Worm (Caenorhabditis elegans) whole organism, L3 larva: ENCODE results near the gene W04H10.5.
A peak's percentile ranks its signal among the peaks of the same experiment; 100 is the strongest.
"Not testable (repeated sequence)": the region's sequence is repeated elsewhere in the genome, so short reads cannot be mapped to it uniquely, and the experiment has no call there.

Experiments
- ZK546.5 ChIP-seq: sonication (generic microtip); optimal IDR thresholded peaks from 2 replicates; lab custom pipeline; 2017; ENCODE audit warnings: missing biosample characterization, missing genetic modification characterization
- aly-2 ChIP-seq: fragments of 150-350 bp; optimal IDR thresholded peaks from 2 replicates; lab custom pipeline; 2014; ENCODE audit warnings: missing biosample characterization, missing genetic modification characterization
- ama-1 ChIP-seq: fragments of 150-350 bp; optimal IDR thresholded peaks from 2 replicates; lab custom pipeline; 2018
- ceh-28 ChIP-seq: fragments of 150-350 bp; optimal IDR thresholded peaks from 2 replicates; lab custom pipeline; 2014; ENCODE audit warnings: missing biosample characterization, missing genetic modification reagents, missing genetic modification characterization
- ceh-9 ChIP-seq: sonication (generic microtip); optimal IDR thresholded peaks from 2 replicates; lab custom pipeline; 2018; ENCODE audit warnings: missing biosample characterization, missing genetic modification characterization
- daf-12 ChIP-seq: fragments of 150-350 bp; optimal IDR thresholded peaks from 2 replicates; lab custom pipeline; 2014; ENCODE audit warnings: missing biosample characterization, missing genetic modification reagents, missing genetic modification characterization
- egl-27 ChIP-seq: sonication (generic microtip); optimal IDR thresholded peaks from 4 replicates; lab custom pipeline; 2017; ENCODE audit warnings: missing biosample characterization, missing genetic modification reagents, missing genetic modification characterization
- egl-5 ChIP-seq: fragments of 150-350 bp; optimal IDR thresholded peaks from 2 replicates; lab custom pipeline; 2017; ENCODE audit warnings: missing biosample characterization, missing genetic modification reagents, missing genetic modification characterization, inconsistent platforms
- elt-2 ChIP-seq: sonication (generic microtip); optimal IDR thresholded peaks from 2 replicates; lab custom pipeline; 2016; ENCODE audit warnings: missing genetic modification reagents, mild to moderate bottlenecking, missing genetic modification characterization, missing compliant biosample characterization
- elt-3 ChIP-seq, 3 experiments: fragments of 150-350 bp in 1 of 3; sonication (generic microtip) in 2 of 3; optimal IDR thresholded peaks; 2 replicates in 2 of 3; 4 replicates in 1 of 3; lab custom pipeline; 2014 to 2017; ENCODE audit warnings: missing biosample characterization in 3 of 3, missing genetic modification characterization in 3 of 3
- eor-1 ChIP-seq, 2 experiments: fragments of 150-350 bp; optimal IDR thresholded peaks; 2 replicates each; lab custom pipeline; 2014 to 2018; ENCODE audit warnings: missing biosample characterization in 2 of 2, missing genetic modification characterization in 2 of 2
- fkh-2 ChIP-seq: fragments of 150-350 bp; optimal IDR thresholded peaks from 2 replicates; lab custom pipeline; 2014; ENCODE audit warnings: missing biosample characterization, missing genetic modification reagents, missing genetic modification characterization
- fos-1 ChIP-seq: fragments of 150-350 bp; optimal IDR thresholded peaks from 2 replicates; lab custom pipeline; 2014; ENCODE audit warnings: missing biosample characterization, missing genetic modification characterization
- hmg-11 ChIP-seq: sonication (generic microtip); optimal IDR thresholded peaks from 2 replicates; lab custom pipeline; 2016; ENCODE audit warnings: missing genetic modification characterization, missing compliant biosample characterization
- jun-1 ChIP-seq: fragments of 150-350 bp; optimal IDR thresholded peaks from 2 replicates; lab custom pipeline; 2014; ENCODE audit warnings: missing biosample characterization, missing genetic modification reagents, missing genetic modification characterization
- lin-15B ChIP-seq: fragments of 150-350 bp; optimal IDR thresholded peaks from 2 replicates; lab custom pipeline; 2014; ENCODE audit warnings: missing biosample characterization, missing genetic modification characterization
- lin-39 ChIP-seq: fragments of 150-350 bp; optimal IDR thresholded peaks from 2 replicates; lab custom pipeline; 2018; ENCODE audit warnings: missing biosample characterization, missing genetic modification reagents, missing genetic modification characterization
- mdl-1 ChIP-seq: fragments of 150-350 bp; optimal IDR thresholded peaks from 2 replicates; lab custom pipeline; 2014; ENCODE audit warnings: missing biosample characterization, missing genetic modification characterization
- nfya-1 ChIP-seq: sonication (generic microtip); optimal IDR thresholded peaks from 2 replicates; lab custom pipeline; 2017; ENCODE audit warnings: missing genetic modification characterization, mild to moderate bottlenecking, missing compliant biosample characterization, antibody characterized with exemption, moderate library complexity; ENCODE audit not compliant: insufficient read depth
- nhr-11 ChIP-seq: fragments of 150-350 bp; optimal IDR thresholded peaks from 2 replicates; lab custom pipeline; 2014; ENCODE audit warnings: missing biosample characterization, missing genetic modification characterization
- nhr-23 ChIP-seq: fragments of 150-350 bp; optimal IDR thresholded peaks from 2 replicates; lab custom pipeline; 2014; ENCODE audit warnings: missing biosample characterization, missing genetic modification reagents, missing genetic modification characterization
- nhr-237 ChIP-seq: fragments of 150-350 bp; optimal IDR thresholded peaks from 2 replicates; lab custom pipeline; 2014; ENCODE audit warnings: missing biosample characterization, missing genetic modification characterization
- nhr-25 ChIP-seq: sonication (generic microtip); optimal IDR thresholded peaks from 2 replicates; lab custom pipeline; 2017; ENCODE audit warnings: missing biosample characterization, missing genetic modification characterization
- nhr-43 ChIP-seq: sonication (generic microtip); optimal IDR thresholded peaks from 2 replicates; lab custom pipeline; 2016; ENCODE audit warnings: mild to moderate bottlenecking, missing genetic modification characterization, missing compliant biosample characterization; ENCODE audit not compliant: poor library complexity, severe bottlenecking
- nhr-67 ChIP-seq: fragments of 150-350 bp; optimal IDR thresholded peaks from 2 replicates; lab custom pipeline; 2014; ENCODE audit warnings: missing biosample characterization, missing genetic modification characterization
- nhr-76 ChIP-seq: fragments of 150-350 bp; sonication (generic microtip); optimal IDR thresholded peaks from 5 replicates; lab custom pipeline; 2014; ENCODE audit warnings: missing biosample characterization, missing genetic modification characterization
- pha-4 ChIP-seq: fragments of 150-350 bp; optimal IDR thresholded peaks from 2 replicates; lab custom pipeline; 2014; ENCODE audit warnings: missing biosample characterization, missing genetic modification reagents, missing genetic modification characterization
- pqm-1 ChIP-seq: fragments of 150-350 bp; optimal IDR thresholded peaks from 2 replicates; lab custom pipeline; 2017; ENCODE audit warnings: missing biosample characterization, missing genetic modification characterization, inconsistent platforms
- sea-2 ChIP-seq: fragments of 150-350 bp; sonication (generic microtip); optimal IDR thresholded peaks from 4 replicates; lab custom pipeline; 2014; ENCODE audit warnings: missing biosample characterization, missing genetic modification reagents, missing genetic modification characterization
- skn-1 ChIP-seq: fragments of 150-350 bp; optimal IDR thresholded peaks from 2 replicates; lab custom pipeline; 2014; ENCODE audit warnings: missing biosample characterization, missing genetic modification characterization
- snpc-4 ChIP-seq: fragments of 150-350 bp; optimal IDR thresholded peaks from 2 replicates; lab custom pipeline; 2014; ENCODE audit warnings: missing biosample characterization, missing genetic modification characterization
- unc-39 ChIP-seq: sonication (generic microtip); optimal IDR thresholded peaks from 4 replicates; lab custom pipeline; 2017; ENCODE audit warnings: missing biosample characterization, missing genetic modification characterization
- unc-62 ChIP-seq: fragments of 150-350 bp; sonication (generic microtip); optimal IDR thresholded peaks from 4 replicates; lab custom pipeline; 2014; ENCODE audit warnings: missing biosample characterization, missing genetic modification reagents, missing genetic modification characterization
- ztf-11 ChIP-seq: fragments of 150-350 bp; optimal IDR thresholded peaks from 2 replicates; lab custom pipeline; 2014; ENCODE audit warnings: missing biosample characterization, missing genetic modification characterization
- ztf-4 ChIP-seq: fragments of 150-350 bp; optimal IDR thresholded peaks from 2 replicates; lab custom pipeline; 2014; ENCODE audit warnings: missing biosample characterization, missing genetic modification characterization

W04H10.5 gene

ce11 chrII:591110-591509, 15.0 kb upstream of the W04H10.5 start, which contains the start of gene W08F4.10:
TSS of gene W08F4.10 (minus strand) at chrII:591210.
- TF ChIP-seq nhr-25 (no peak), nhr-43 (tag; lab: Kevin White, UChicago) (no peak), pha-4 (no peak), nhr-76 (no peak), ZK546.5 (tag; lab: Kevin White, UChicago) (no peak), skn-1 (tag; lab: Kevin White, UChicago) (no peak), unc-39 (no peak), egl-5 (tag; lab: Kevin White, UChicago) (no peak), nhr-11 (tag; lab: Kevin White, UChicago) (no peak), elt-2 (tag; lab: Kevin White, UChicago) (no peak), snpc-4 (tag; lab: Kevin White, UChicago) (no peak), daf-12 (tag; lab: Kevin White, UChicago) (no peak), unc-62 (no peak), nhr-67 (tag; lab: Kevin White, UChicago) (no peak), ceh-9 (tag; lab: Kevin White, UChicago) (no peak), ztf-4 (tag; lab: Kevin White, UChicago) (no peak), ceh-28 (tag; lab: Kevin White, UChicago) (no peak)

- TF ChIP-seq eor-1 (tag; optimal IDR thresholded peaks at IDR 0.05; lab: Kevin White, UChicago); ztf-11; egl-27: not testable (repeated sequence)
- TF ChIP-seq, all 47 proteins: peak for 0; not testable (repeated sequence) for 47
These were observed 12.9 kb upstream of the W04H10.5 start, which contains the start of gene W08F4.1 for ce11 chrII:593221-593620. TSS of gene W08F4.1 (plus strand) at chrII:593521.

ce11 chrII:596702-597101, 9.4 kb upstream of the W04H10.5 start:
- TF ChIP-seq nhr-237 (tag; lab: Kevin White, UChicago) (no peak), mdl-1 (tag; lab: Kevin White, UChicago) (no peak), daf-12 (tag; lab: Kevin White, UChicago) (no peak)
- TF ChIP-seq, all 47 proteins: peak for 0

- TF ChIP-seq skn-1 (tag; lab: Kevin White, UChicago) (peak; percentile 29), hmg-11 (peak; percentile 58), pqm-1 (tag; lab: Kevin White, UChicago) (peak; percentile 28), lin-39 (peak; percentile 63), nfya-1 (peak; percentile 63), elt-2 (tag; lab: Kevin White, UChicago) (peak; percentile 23), mdl-1 (tag; lab: Kevin White, UChicago) (peak; percentile 15), nhr-67 (tag; lab: Kevin White, UChicago) (no peak), egl-5 (tag; lab: Kevin White, UChicago) (peak; percentile 28), unc-62 (no peak), pha-4 (peak; percentile 92)
These were observed 4.8 kb upstream of the W04H10.5 start for ce11 chrII:601305-601704.

- no peak for TF ChIP-seq aly-2 (tag; lab: Kevin White, UChicago)
- no peak for TF ChIP-seq fkh-2 (tag; lab: Kevin White, UChicago)
- no peak for TF ChIP-seq mdl-1 (tag; lab: Kevin White, UChicago)
- no peak for TF ChIP-seq hmg-11
- TF ChIP-seq sea-2 (GFP tag; lab: Kevin White, UChicago), result no peak
- TF ChIP-seq lin-39, result no peak
- no peak for TF ChIP-seq daf-12 (tag; lab: Kevin White, UChicago)
- TF ChIP-seq snpc-4 (tag; lab: Kevin White, UChicago), result no peak
- no peak for TF ChIP-seq elt-3 (tag; optimal IDR thresholded peaks at IDR 0.05; lab: Kevin White, UChicago)
- no peak for TF ChIP-seq nhr-25
- no peak for TF ChIP-seq pha-4
- TF ChIP-seq fos-1 (tag; lab: Kevin White, UChicago), result no peak
- TF ChIP-seq egl-27, result no peak
- TF ChIP-seq nhr-23 (tag; lab: Kevin White, UChicago), result no peak
- no peak for TF ChIP-seq nhr-11 (tag; lab: Kevin White, UChicago)
- no peak for TF ChIP-seq nhr-76
- no peak for TF ChIP-seq jun-1 (tag; lab: Kevin White, UChicago)
- no peak for TF ChIP-seq lin-15B
- TF ChIP-seq ztf-4 (tag; lab: Kevin White, UChicago), result no peak
- TF ChIP-seq ama-1 (lab: Kevin White, UChicago), result no peak
These were observed 4.1 kb upstream of the W04H10.5 start, which contains the start of gene nhl-3 for ce11 chrII:602020-602419. TSS of gene nhl-3 (minus strand) at chrII:602120.
